Fruit fly (Drosophila melanogaster) S2 (cell line): Measurements from ENCODE around the gene ome.

Experiments
- CG8478 ChIP-seq: fragments of >200 bp; optimal IDR thresholded peaks from 2 replicates; lab custom pipeline; 2018
- CTCF ChIP-seq, 2 experiments: fragments of >200 bp; optimal IDR thresholded peaks; 2 replicates each; lab custom pipeline; 2018

- TF ChIP-seq CTCF (optimal IDR thresholded peaks at IDR 0.05; lab: Kevin White, UChicago), result no peak
- no peak for TF ChIP-seq CG8478 (lab: Kevin White, UChicago)
These were observed 24.4 kb downstream of the ome start, which contains the start of gene CG13474 for dm6 chr3L:14697005-14697404.
